Fruit fly (Drosophila melanogaster) whole organism, embryonic: Measurements from ENCODE around the gene CG15818.

ENCODE experiments used
- Adf1 ChIP-seq: fragments of 200-800 bp; sonication (Bioruptor generic); IDR thresholded peaks from 2 replicates; pipeline ENCODE4 v1.3.6; 2022; ENCODE audit warnings: missing biosample characterization, missing genetic modification characterization
- Aef1 ChIP-seq: fragments of 200-800 bp; sonication (Bioruptor generic); IDR thresholded peaks from 3 replicates; pipeline ENCODE4 v1.3.6; 2022; ENCODE audit warnings: missing biosample characterization, missing genetic modification characterization
- Bgb ChIP-seq: fragments of 200-800 bp; sonication (Bioruptor generic); IDR thresholded peaks from 2 replicates; pipeline ENCODE4 v1.3.6; 2022; ENCODE audit warnings: missing biosample characterization, missing genetic modification characterization; ENCODE audit not compliant: partially characterized antibody
- CG1024 ChIP-seq: fragments of 200-800 bp; sonication (Bioruptor generic); IDR thresholded peaks from 2 replicates; pipeline ENCODE4 v1.3.6; 2022; ENCODE audit warnings: missing biosample characterization, missing genetic modification characterization
- CG10267 ChIP-seq: fragments of 200-800 bp; sonication (Bioruptor generic); optimal IDR thresholded peaks from 2 replicates; lab custom pipeline; 2018; ENCODE audit warnings: missing biosample characterization, mild to moderate bottlenecking, missing genetic modification characterization, moderate library complexity
- CG10462 ChIP-seq: fragments of 200-800 bp; sonication (Bioruptor generic); optimal IDR thresholded peaks from 2 replicates; lab custom pipeline; 2016; ENCODE audit warnings: missing biosample characterization, missing genetic modification characterization
- CG10959 ChIP-seq: fragments of 200-800 bp; sonication (Bioruptor generic); IDR thresholded peaks from 2 replicates; pipeline ENCODE4 v1.3.6; 2022; ENCODE audit warnings: missing biosample characterization, missing genetic modification characterization
- CG14050 ChIP-seq: fragments of 200-800 bp; sonication (Bioruptor generic); IDR thresholded peaks from 3 replicates; pipeline ENCODE4 v1.3.6; 2022; ENCODE audit warnings: missing biosample characterization, missing genetic modification characterization
- CG15601 ChIP-seq: fragments of 200-800 bp; sonication (Bioruptor generic); optimal IDR thresholded peaks from 3 replicates; lab custom pipeline; 2019; ENCODE audit warnings: missing biosample characterization, mild to moderate bottlenecking, missing genetic modification characterization, moderate library complexity
- CG1602 ChIP-seq: fragments of 200-800 bp; sonication (Bioruptor generic); optimal IDR thresholded peaks from 3 replicates; lab custom pipeline; 2016; ENCODE audit warnings: missing biosample characterization, missing genetic modification characterization
- CG17361 ChIP-seq: fragments of 200-800 bp; sonication (Bioruptor generic); IDR thresholded peaks from 3 replicates; pipeline ENCODE4 v1.3.6; 2022; ENCODE audit warnings: missing biosample characterization, missing genetic modification characterization
- CG18619 ChIP-seq: fragments of 200-800 bp; sonication (Bioruptor generic); optimal IDR thresholded peaks from 3 replicates; lab custom pipeline; 2017; ENCODE audit warnings: missing biosample characterization, mild to moderate bottlenecking, missing genetic modification characterization
- CG4424 ChIP-seq: fragments of 200-800 bp; sonication (Bioruptor generic); optimal IDR thresholded peaks from 3 replicates; lab custom pipeline; 2016; ENCODE audit warnings: missing biosample characterization, missing genetic modification characterization
- CG4707 ChIP-seq: fragments of 200-800 bp; sonication (Bioruptor generic); optimal IDR thresholded peaks from 2 replicates; lab custom pipeline; 2018; ENCODE audit warnings: missing biosample characterization, mild to moderate bottlenecking, missing genetic modification characterization, moderate library complexity
- CG7786 ChIP-seq: fragments of 200-800 bp; sonication (Bioruptor generic); optimal IDR thresholded peaks from 2 replicates; lab custom pipeline; 2016; ENCODE audit warnings: missing biosample characterization, missing genetic modification characterization
- CG9876 ChIP-seq: fragments of 200-800 bp; sonication (Bioruptor generic); optimal IDR thresholded peaks from 2 replicates; lab custom pipeline; 2016; ENCODE audit warnings: missing biosample characterization, missing genetic modification characterization
- D19A ChIP-seq: fragments of 200-800 bp; optimal IDR thresholded peaks from 3 replicates; lab custom pipeline; 2019; ENCODE audit warnings: missing biosample characterization, mild to moderate bottlenecking, missing genetic modification characterization, moderate library complexity
- Dfd ChIP-seq, 2 experiments: fragments of >200 bp; optimal IDR thresholded peaks; 2 replicates each; lab custom pipeline; 2017; ENCODE audit warnings: missing biosample characterization in 2 of 2, missing genetic modification characterization in 2 of 2
- E2f1 ChIP-seq: fragments of 200-800 bp; sonication (Bioruptor generic); IDR thresholded peaks from 2 replicates; pipeline ENCODE4 v1.3.6; 2022; ENCODE audit warnings: missing biosample characterization, missing genetic modification characterization
- Hmr ChIP-seq: fragments of 200-800 bp; sonication (Bioruptor generic); optimal IDR thresholded peaks from 3 replicates; lab custom pipeline; 2017; ENCODE audit warnings: mild to moderate bottlenecking, missing biosample characterization, missing genetic modification reagents, missing genetic modification characterization
- MTF-1 ChIP-seq: fragments of 200-800 bp; sonication (Bioruptor generic); optimal IDR thresholded peaks from 2 replicates; lab custom pipeline; 2018; ENCODE audit warnings: missing biosample characterization, mild to moderate bottlenecking, missing genetic modification characterization, borderline replicate concordance
- Myb ChIP-seq: fragments of 200-800 bp; sonication (Bioruptor generic); optimal IDR thresholded peaks from 2 replicates; lab custom pipeline; 2016; ENCODE audit warnings: missing biosample characterization, missing genetic modification characterization
- NC2α ChIP-seq: fragments of 200-800 bp; sonication (Bioruptor generic); optimal IDR thresholded peaks from 2 replicates; lab custom pipeline; 2016; ENCODE audit warnings: missing biosample characterization, missing genetic modification characterization
- Nf-YC ChIP-seq: fragments of 200-800 bp; optimal IDR thresholded peaks from 3 replicates; lab custom pipeline; 2019; ENCODE audit warnings: missing biosample characterization, mild to moderate bottlenecking, missing genetic modification characterization, moderate library complexity
- Sry-β ChIP-seq: fragments of 200-800 bp; sonication (Bioruptor generic); optimal IDR thresholded peaks from 2 replicates; lab custom pipeline; 2018; ENCODE audit warnings: missing biosample characterization, mild to moderate bottlenecking, missing genetic modification characterization, moderate library complexity
- Vsx1 ChIP-seq: fragments of 200-800 bp; sonication (Bioruptor generic); optimal IDR thresholded peaks from 2 replicates; lab custom pipeline; 2017; ENCODE audit warnings: missing biosample characterization, mild to moderate bottlenecking, missing genetic modification characterization, missing genetic modification reagents
- Xbp1 ChIP-seq: fragments of 200-800 bp; sonication (Bioruptor generic); optimal IDR thresholded peaks from 3 replicates; lab custom pipeline; 2016; ENCODE audit warnings: missing biosample characterization, mild to moderate bottlenecking, missing genetic modification characterization
- ara ChIP-seq: fragments of 200-800 bp; sonication (Bioruptor generic); IDR thresholded peaks from 2 replicates; pipeline ENCODE4 v1.3.6; 2022; ENCODE audit warnings: missing biosample characterization, missing genetic modification characterization
- ash1 ChIP-seq: fragments of 200-800 bp; sonication (Bioruptor generic); optimal IDR thresholded peaks from 2 replicates; lab custom pipeline; 2018; ENCODE audit warnings: missing biosample characterization, mild to moderate bottlenecking, missing genetic modification characterization
- da ChIP-seq: fragments of 200-800 bp; sonication (Bioruptor generic); optimal IDR thresholded peaks from 2 replicates; lab custom pipeline; 2016; ENCODE audit warnings: missing biosample characterization, missing genetic modification characterization
- dimm ChIP-seq: fragments of 200-800 bp; sonication (Bioruptor generic); IDR thresholded peaks from 2 replicates; pipeline ENCODE4 v1.3.6; 2022; ENCODE audit warnings: missing biosample characterization, missing genetic modification characterization
- dmrt11E ChIP-seq: fragments of 200-800 bp; sonication (Bioruptor generic); optimal IDR thresholded peaks from 3 replicates; lab custom pipeline; 2018; ENCODE audit warnings: missing biosample characterization, mild to moderate bottlenecking, missing genetic modification characterization, moderate library complexity
- en ChIP-seq: fragments of 200-800 bp; sonication (Bioruptor generic); optimal IDR thresholded peaks from 2 replicates; lab custom pipeline; 2016; ENCODE audit warnings: missing biosample characterization, missing genetic modification characterization
- her ChIP-seq: fragments of 200-800 bp; sonication (Bioruptor generic); optimal IDR thresholded peaks from 2 replicates; lab custom pipeline; 2016; ENCODE audit warnings: missing biosample characterization, missing genetic modification characterization
- kay ChIP-seq: fragments of 200-800 bp; sonication (Bioruptor generic); optimal IDR thresholded peaks from 2 replicates; lab custom pipeline; 2016; ENCODE audit warnings: missing biosample characterization, missing genetic modification characterization
- knrl ChIP-seq: fragments of 200-800 bp; sonication (Bioruptor generic); IDR thresholded peaks from 3 replicates; pipeline ENCODE4 v1.3.6; 2022; ENCODE audit warnings: missing biosample characterization, missing genetic modification characterization; ENCODE audit not compliant: partially characterized antibody
- lbe ChIP-seq: fragments of 200-800 bp; sonication (Bioruptor generic); optimal IDR thresholded peaks from 2 replicates; lab custom pipeline; 2016; ENCODE audit warnings: missing biosample characterization, mild to moderate bottlenecking, missing genetic modification characterization
- lmd ChIP-seq: fragments of 200-800 bp; sonication (Bioruptor generic); IDR thresholded peaks from 2 replicates; pipeline ENCODE4 v1.3.6; 2022; ENCODE audit warnings: missing biosample characterization, missing genetic modification characterization
- mam ChIP-seq: fragments of 200-800 bp; sonication (Bioruptor generic); optimal IDR thresholded peaks from 3 replicates; lab custom pipeline; 2016; ENCODE audit warnings: missing biosample characterization, missing genetic modification characterization
- mirr ChIP-seq: fragments of 200-800 bp; sonication (Bioruptor generic); optimal IDR thresholded peaks from 3 replicates; lab custom pipeline; 2018; ENCODE audit warnings: missing biosample characterization, mild to moderate bottlenecking, missing genetic modification characterization
- prd ChIP-seq, 3 experiments: fragments of >200 bp in 2 of 3; fragments of 200-800 bp in 1 of 3; sonication (Bioruptor generic) in 1 of 3; optimal IDR thresholded peaks in 2 of 3; IDR thresholded peaks in 1 of 3; 2 replicates in 2 of 3; 3 replicates in 1 of 3; pipeline versions ENCODE4 v1.3.6 to Lab custom; 2017 to 2022; ENCODE audit warnings: missing biosample characterization in 1 of 3, missing genetic modification characterization in 1 of 3
- pzg ChIP-seq: fragments of 200-800 bp; sonication (Bioruptor generic); optimal IDR thresholded peaks from 3 replicates; lab custom pipeline; 2018; ENCODE audit warnings: missing biosample characterization, mild to moderate bottlenecking, missing genetic modification characterization, moderate library complexity
- sc ChIP-seq, 3 experiments: fragments of >200 bp in 2 of 3; fragments of 200-800 bp in 1 of 3; sonication (Bioruptor generic) in 1 of 3; optimal IDR thresholded peaks; 2 replicates in 2 of 3; 3 replicates in 1 of 3; lab custom pipeline; 2017; ENCODE audit warnings: mild to moderate bottlenecking in 1 of 3, missing biosample characterization in 1 of 3, missing genetic modification characterization in 1 of 3, missing genetic modification reagents in 1 of 3
- sqz ChIP-seq: fragments of 200-800 bp; sonication (Bioruptor generic); optimal IDR thresholded peaks from 3 replicates; lab custom pipeline; 2018; ENCODE audit warnings: missing biosample characterization, mild to moderate bottlenecking, missing genetic modification characterization
- sug ChIP-seq: fragments of 200-800 bp; optimal IDR thresholded peaks from 2 replicates; lab custom pipeline; 2019; ENCODE audit warnings: missing biosample characterization, mild to moderate bottlenecking, missing genetic modification characterization, moderate library complexity
- tap ChIP-seq: fragments of 200-800 bp; optimal IDR thresholded peaks from 3 replicates; lab custom pipeline; 2019; ENCODE audit warnings: missing biosample characterization, mild to moderate bottlenecking, missing genetic modification characterization, moderate library complexity
- tgo ChIP-seq: fragments of 200-800 bp; sonication (Bioruptor generic); IDR thresholded peaks from 3 replicates; pipeline ENCODE4 v1.3.6; 2022; ENCODE audit warnings: missing biosample characterization, missing genetic modification characterization
- yki ChIP-seq: fragments of >200 bp; optimal IDR thresholded peaks from 3 replicates; lab custom pipeline; 2018

CG15818 gene

DNA sequence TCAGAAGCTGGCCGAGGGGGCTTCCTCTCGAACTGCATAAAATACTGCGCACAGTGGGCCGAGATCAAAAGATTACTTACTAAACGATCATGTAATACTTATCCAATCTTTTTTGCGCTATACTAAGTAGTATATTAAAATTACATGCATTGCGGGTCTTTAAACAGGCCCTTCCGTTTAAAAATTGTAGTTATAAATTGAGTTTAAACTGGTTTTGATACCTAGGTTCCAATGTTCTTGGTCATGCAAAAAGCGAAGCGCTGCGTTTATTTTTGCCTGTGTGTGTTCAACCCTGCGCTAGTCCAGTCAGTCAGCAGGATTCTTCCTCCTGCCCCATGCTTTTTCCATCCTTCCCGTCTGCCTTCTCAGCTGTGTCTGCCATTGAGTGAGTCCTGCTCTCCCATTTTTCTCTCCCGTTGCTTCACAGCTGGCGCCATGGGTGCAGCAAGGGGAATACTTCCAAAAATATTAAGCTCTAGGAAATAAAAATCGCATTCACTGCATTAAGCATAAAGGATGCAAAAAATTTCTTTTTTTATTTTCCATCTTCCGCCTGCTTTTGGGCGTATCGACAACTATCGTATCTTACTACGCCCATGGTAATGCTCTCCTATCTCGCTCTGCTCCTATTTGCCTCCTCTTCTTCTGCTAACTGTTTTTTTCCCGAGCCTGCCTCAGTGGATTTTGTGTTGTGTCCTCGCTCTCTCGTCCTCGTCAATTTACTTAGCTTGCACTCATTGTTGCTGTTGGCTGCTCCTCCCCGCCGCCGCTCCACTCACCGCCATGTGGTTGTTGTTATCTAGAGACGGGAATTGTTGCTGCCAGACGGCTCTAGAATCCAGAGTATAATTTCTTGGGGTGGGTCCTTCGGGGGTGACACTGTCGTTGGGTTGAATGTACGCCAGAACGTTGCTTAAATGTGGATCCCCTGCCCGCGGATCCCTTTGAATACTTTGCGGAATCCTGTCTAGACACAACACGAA lies 9.9 kb downstream of the CG15818 start (continued):
- peak; percentile 47; the same call in 1 of the 3 replicates for TF ChIP-seq CG17361 (GFP tag; lab: Robert Waterston, UW)
- no peak for TF ChIP-seq CG1024 (GFP tag; lab: Robert Waterston, UW)
- peak; percentile 22 for TF ChIP-seq dmrt11E (tag; lab: Kevin White, UChicago)
- no peak for TF ChIP-seq dimm
- TF ChIP-seq tap (tag; lab: Kevin White, UChicago) = no peak
- peak; percentile 61 for TF ChIP-seq CG14050 (GFP tag; lab: Robert Waterston, UW)
- TF ChIP-seq sqz (GFP tag; lab: Kevin White, UChicago) = no peak
- peak; percentile 18 for TF ChIP-seq Adf1 (GFP tag; lab: Robert Waterston, UW)
- no peak for TF ChIP-seq CG4707 (GFP tag; lab: Kevin White, UChicago)
- peak; percentile 63 for TF ChIP-seq tgo (GFP tag; lab: Robert Waterston, UW)
- TF ChIP-seq CG10959 (GFP tag; lab: Robert Waterston, UW) = peak; percentile 40; the same call in 1 of the 2 replicates
- TF ChIP-seq her (GFP tag; lab: Kevin White, UChicago) = peak; percentile 72
- TF ChIP-seq yki (lab: Kevin White, UChicago) = no peak
- TF ChIP-seq lmd = peak; percentile 75
- TF ChIP-seq Xbp1 (GFP tag; lab: Kevin White, UChicago) = no peak
- no peak for TF ChIP-seq Dfd (GFP tag; optimal IDR thresholded peaks at IDR 0.05; lab: Kevin White, UChicago)
- TF ChIP-seq CG18619 (GFP tag; lab: Kevin White, UChicago) = peak; percentile 45
- TF ChIP-seq CG1602 = no peak
- no peak for TF ChIP-seq Vsx1 (GFP tag; lab: Kevin White, UChicago)
- peak; percentile 71 for TF ChIP-seq Myb
- TF ChIP-seq lbe = peak; percentile 80
- peak; percentile 22 for TF ChIP-seq D19A (tag; lab: Kevin White, UChicago)
- no peak for TF ChIP-seq CG15601 (tag; lab: Kevin White, UChicago)
- TF ChIP-seq MTF-1 (GFP tag; lab: Kevin White, UChicago) = no peak
- no peak for TF ChIP-seq pzg (GFP tag; lab: Kevin White, UChicago)
- peak; percentile 15 for TF ChIP-seq CG10267 (tag; lab: Kevin White, UChicago)
- no peak for TF ChIP-seq kay
- no peak for TF ChIP-seq mirr (GFP tag; lab: Kevin White, UChicago)
- TF ChIP-seq knrl (GFP tag; lab: Robert Waterston, UW) = no peak
- peak; percentile 77 for TF ChIP-seq CG9876
- TF ChIP-seq Sry-β = no peak
- TF ChIP-seq Nf-YC (tag; lab: Kevin White, UChicago) = no peak
- no peak for TF ChIP-seq ash1 (GFP tag; lab: Kevin White, UChicago)
- peak; percentile 19 for TF ChIP-seq da (GFP tag; lab: Kevin White, UChicago)
- peak; percentile 58 for TF ChIP-seq E2f1
- TF ChIP-seq en = no peak
- TF ChIP-seq prd (optimal IDR thresholded peaks at IDR 0.05; lab: Kevin White, UChicago) = no peak
- TF ChIP-seq prd (GFP tag; IDR thresholded peaks at IDR 0.05; lab: Robert Waterston, UW) = peak; percentile 81
- peak; percentile 54; the same call in 2 of the 3 replicates for TF ChIP-seq Aef1 (GFP tag; lab: Robert Waterston, UW)
- TF ChIP-seq sug = no peak
- no peak for TF ChIP-seq sc (optimal IDR thresholded peaks at IDR 0.05; lab: Kevin White, UChicago)
- no peak for TF ChIP-seq sc (GFP tag; optimal IDR thresholded peaks at IDR 0.05; lab: Kevin White, UChicago)
- no peak for TF ChIP-seq CG4424
- TF ChIP-seq NC2α (GFP tag; lab: Kevin White, UChicago) = no peak
- TF ChIP-seq Bgb (GFP tag; lab: Robert Waterston, UW) = no peak
- no peak for TF ChIP-seq CG10462
- peak; percentile 82 for TF ChIP-seq CG7786 (GFP tag; lab: Kevin White, UChicago)
- TF ChIP-seq Hmr (GFP tag; lab: Kevin White, UChicago) = peak; percentile 91
- TF ChIP-seq mam = peak; percentile 88
- TF ChIP-seq ara = peak; percentile 61
